Worm (Caenorhabditis elegans): Measurements from ENCODE around the gene ZC239.16.

- no peak for TF ChIP-seq him-1 (tag; optimal IDR thresholded peaks at IDR 0.05)
- no peak for TF ChIP-seq W03F9.2 (tag; optimal IDR thresholded peaks at IDR 0.05)
- no peak for TF ChIP-seq dao-5 (tag; optimal IDR thresholded peaks at IDR 0.05)
These were observed 22.4 kb upstream of the ZC239.16 start for ce11 chrII:3247556-3247955.

All from whole organism, L4/young adult.